Fruit fly (Drosophila melanogaster) Kc167 (cell line): Measurements from ENCODE around the gene CalpC.

Source experiments
- h ChIP-seq: fragments of >200 bp; optimal IDR thresholded peaks from 3 replicates; lab custom pipeline; 2018; ENCODE audit warnings: missing external identifiers
- insv ChIP-seq: fragments of >200 bp; optimal IDR thresholded peaks from 3 replicates; lab custom pipeline; 2018; ENCODE audit warnings: missing external identifiers
- psq ChIP-seq: fragments of >200 bp; optimal IDR thresholded peaks from 2 replicates; lab custom pipeline; 2017; ENCODE audit warnings: missing external identifiers
- ttk ChIP-seq: sonication (Bioruptor generic); optimal IDR thresholded peaks from 2 replicates; lab custom pipeline; 2017; ENCODE audit warnings: missing external identifiers

DNA sequence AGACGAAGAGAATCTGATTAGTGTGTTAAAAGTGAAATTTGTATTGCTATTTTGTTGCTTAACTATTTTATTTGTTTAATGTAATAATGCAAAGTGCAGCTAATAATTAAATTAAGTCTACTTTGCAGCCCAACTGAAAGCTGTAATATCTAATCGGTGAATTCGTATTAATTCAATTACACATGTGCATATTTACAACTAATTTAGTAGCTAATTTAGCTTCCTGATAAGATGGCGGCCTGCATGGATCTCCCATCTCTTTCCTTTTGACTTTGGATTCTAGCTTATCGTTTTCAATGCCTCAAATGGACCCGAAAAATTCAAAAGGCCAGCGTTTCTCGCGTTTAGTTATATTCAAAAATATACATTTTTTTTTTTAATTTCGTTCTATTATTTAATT is 15.8 kb upstream of the CalpC start:
- TF ChIP-seq h (lab: Kevin White, UChicago) (no peak), psq (lab: Kevin White, UChicago) (no peak), insv (lab: Kevin White, UChicago) (no peak), ttk (lab: Kevin White, UChicago) (no peak)
